Worm (Caenorhabditis elegans) whole organism, midembryonic: ENCODE data around the gene F07H5.13.

Experiments used
- T22C8.4 ChIP-seq: fragments of 200-800 bp; sonication (Bioruptor generic); IDR thresholded peaks from 2 replicates; pipeline ENCODE4 v1.3.6; 2022; ENCODE audit warnings: missing genetic modification characterization, missing compliant biosample characterization
- cog-1 ChIP-seq: sonication (generic microtip); optimal IDR thresholded peaks from 2 replicates; lab custom pipeline; 2016; ENCODE audit warnings: missing genetic modification characterization, missing compliant biosample characterization
- flt-1 ChIP-seq: fragments of 200-800 bp; sonication (Bioruptor generic); IDR thresholded peaks from 2 replicates; pipeline ENCODE4 v1.3.6; 2022; ENCODE audit warnings: missing genetic modification characterization, missing compliant biosample characterization
- klf-2 ChIP-seq: fragments of 200-800 bp; sonication (Bioruptor generic); conservative IDR thresholded peaks from 2 replicates; pipeline ENCODE4 v1.3.6; 2022; ENCODE audit warnings: missing genetic modification reagents, missing genetic modification characterization, missing compliant biosample characterization
- med-1 ChIP-seq: sonication (generic microtip); optimal IDR thresholded peaks from 2 replicates; lab custom pipeline; 2017; ENCODE audit warnings: missing genetic modification characterization, mild to moderate bottlenecking, missing compliant biosample characterization, antibody characterized with exemption, missing genetic modification reagents; ENCODE audit not compliant: insufficient read depth
- ref-1 ChIP-seq: fragments of 200-800 bp; sonication (Bioruptor generic); conservative IDR thresholded peaks from 2 replicates; pipeline ENCODE4 v1.3.6; 2022; ENCODE audit warnings: missing genetic modification reagents, missing genetic modification characterization, missing compliant biosample characterization
- tab-1 ChIP-seq: fragments of 200-800 bp; sonication (Bioruptor generic); IDR thresholded peaks from 2 replicates; pipeline ENCODE4 v1.3.6; 2022; ENCODE audit warnings: missing genetic modification characterization, missing compliant biosample characterization
- ztf-23 ChIP-seq: fragments of 200-800 bp; sonication (Bioruptor generic); IDR thresholded peaks from 2 replicates; pipeline ENCODE4 v1.3.6; 2022; ENCODE audit warnings: missing genetic modification reagents, missing genetic modification characterization, missing compliant biosample characterization
- ztf-29 ChIP-seq: fragments of 200-800 bp; sonication (Bioruptor generic); IDR thresholded peaks from 2 replicates; pipeline ENCODE4 v1.3.6; 2022; ENCODE audit warnings: missing genetic modification reagents, missing genetic modification characterization, missing compliant biosample characterization

The F07H5.13 gene

ce11 chrII:8818257-8818656, 27.9 kb downstream of the F07H5.13 start:
- no peak for TF ChIP-seq ref-1
- TF ChIP-seq med-1 (GFP tag; lab: Kevin White, UChicago): no peak
- no peak for TF ChIP-seq klf-2 (GFP tag; lab: Robert Waterston, UW)
- no peak for TF ChIP-seq ztf-23 (GFP tag; lab: Robert Waterston, UW)
- no peak for TF ChIP-seq cog-1 (tag; lab: Kevin White, UChicago)

ce11 chrII:8818978-8819896, 28.9 kb downstream of the F07H5.13 start, which contains the start of gene F46C5.10:
TSS of gene F46C5.10 (minus strand) at chrII:8819028.
- no peak for TF ChIP-seq flt-1 (GFP tag; lab: Robert Waterston, UW)
- TF ChIP-seq tab-1 (GFP tag; lab: Robert Waterston, UW): no peak
- TF ChIP-seq ztf-23 (GFP tag; lab: Robert Waterston, UW): no peak
- TF ChIP-seq med-1 (GFP tag; lab: Kevin White, UChicago): no peak
- TF ChIP-seq T22C8.4: no peak
- no peak for TF ChIP-seq ref-1
- no peak for TF ChIP-seq ztf-29 (GFP tag; lab: Robert Waterston, UW)
- TF ChIP-seq klf-2 (GFP tag; lab: Robert Waterston, UW): no peak
- no peak for TF ChIP-seq cog-1 (tag; lab: Kevin White, UChicago)

ce11 chrII:8820126-8820972, 30.0 kb downstream of the F07H5.13 start:
- TF ChIP-seq klf-2 (GFP tag; lab: Robert Waterston, UW) (no peak), cog-1 (tag; lab: Kevin White, UChicago) (no peak), ref-1 (no peak), ztf-29 (GFP tag; lab: Robert Waterston, UW) (no peak), flt-1 (GFP tag; lab: Robert Waterston, UW) (no peak), tab-1 (GFP tag; lab: Robert Waterston, UW) (no peak), ztf-23 (GFP tag; lab: Robert Waterston, UW) (no peak), med-1 (GFP tag; lab: Kevin White, UChicago) (no peak), T22C8.4 (no peak)

- no peak for TF ChIP-seq ztf-29 (GFP tag; lab: Robert Waterston, UW)
- TF ChIP-seq flt-1 (GFP tag; lab: Robert Waterston, UW): no peak
- no peak for TF ChIP-seq T22C8.4
- no peak for TF ChIP-seq tab-1 (GFP tag; lab: Robert Waterston, UW)
Measured at ce11 chrII:8821140-8821595, 30.8 kb downstream of the F07H5.13 start, which contains the start of gene F46C5.1. TSS of gene F46C5.1 (minus strand) at chrII:8821190.

ce11 chrII:8822711-8823110, 32.4 kb downstream of the F07H5.13 start:
- no peak for TF ChIP-seq flt-1 (GFP tag; lab: Robert Waterston, UW)
- TF ChIP-seq cog-1 (tag; lab: Kevin White, UChicago): no peak
- TF ChIP-seq ztf-23 (GFP tag; lab: Robert Waterston, UW): no peak
- TF ChIP-seq klf-2 (GFP tag; lab: Robert Waterston, UW): no peak
- TF ChIP-seq ref-1: no peak
- TF ChIP-seq T22C8.4: no peak
- TF ChIP-seq ztf-29 (GFP tag; lab: Robert Waterston, UW): no peak
- TF ChIP-seq med-1 (GFP tag; lab: Kevin White, UChicago): no peak
- no peak for TF ChIP-seq tab-1 (GFP tag; lab: Robert Waterston, UW)

- no peak for TF ChIP-seq ref-1
- no peak for TF ChIP-seq med-1 (GFP tag; lab: Kevin White, UChicago)
- no peak for TF ChIP-seq klf-2 (GFP tag; lab: Robert Waterston, UW)
- no peak for TF ChIP-seq cog-1 (tag; lab: Kevin White, UChicago)
- no peak for TF ChIP-seq flt-1 (GFP tag; lab: Robert Waterston, UW)
- no peak for TF ChIP-seq ztf-23 (GFP tag; lab: Robert Waterston, UW)
- TF ChIP-seq ztf-29 (GFP tag; lab: Robert Waterston, UW): no peak
- TF ChIP-seq T22C8.4: no peak
- TF ChIP-seq tab-1 (GFP tag; lab: Robert Waterston, UW): no peak
Measured at ce11 chrII:8825769-8826168, 35.4 kb downstream of the F07H5.13 start, which contains the start of gene nas-25. TSS of gene nas-25 (plus strand) at chrII:8826069.

ce11 chrII:8829189-8829588, 38.8 kb downstream of the F07H5.13 start, which contains the start of gene F46C5.2:
TSS of gene F46C5.2 (minus strand) at chrII:8829289.
- TF ChIP-seq ref-1 (no peak), klf-2 (GFP tag; lab: Robert Waterston, UW) (no peak), T22C8.4 (no peak), flt-1 (GFP tag; lab: Robert Waterston, UW) (no peak), ztf-29 (GFP tag; lab: Robert Waterston, UW) (no peak), tab-1 (GFP tag; lab: Robert Waterston, UW) (no peak), med-1 (GFP tag; lab: Kevin White, UChicago) (no peak), ztf-23 (GFP tag; lab: Robert Waterston, UW) (no peak), cog-1 (tag; lab: Kevin White, UChicago) (no peak)

ce11 chrII:8830917-8831316, 40.6 kb downstream of the F07H5.13 start:
- no peak for TF ChIP-seq flt-1 (GFP tag; lab: Robert Waterston, UW)
- no peak for TF ChIP-seq cog-1 (tag; lab: Kevin White, UChicago)
- no peak for TF ChIP-seq T22C8.4
- TF ChIP-seq klf-2 (GFP tag; lab: Robert Waterston, UW): no peak
- no peak for TF ChIP-seq ref-1
- no peak for TF ChIP-seq tab-1 (GFP tag; lab: Robert Waterston, UW)
- no peak for TF ChIP-seq ztf-29 (GFP tag; lab: Robert Waterston, UW)
- TF ChIP-seq ztf-23 (GFP tag; lab: Robert Waterston, UW): no peak
- no peak for TF ChIP-seq med-1 (GFP tag; lab: Kevin White, UChicago)
